Worm (Caenorhabditis elegans) whole organism, L2 larva: ENCODE measurements around the gene C10G8.4.

Experiments
- blmp-1 ChIP-seq: sonication (generic microtip); optimal IDR thresholded peaks from 2 replicates; lab custom pipeline; 2017; ENCODE audit warnings: missing genetic modification characterization, mild to moderate bottlenecking, missing compliant biosample characterization, antibody characterized with exemption, moderate library complexity; ENCODE audit not compliant: insufficient read depth
- mab-5 ChIP-seq: fragments of 150-350 bp; optimal IDR thresholded peaks from 2 replicates; lab custom pipeline; 2014; ENCODE audit warnings: missing biosample characterization, missing genetic modification characterization
- mdl-1 ChIP-seq, 2 experiments: fragments of 150-350 bp in 1 of 2; sonication (generic microtip) in 1 of 2; optimal IDR thresholded peaks; 2 replicates each; lab custom pipeline; 2017; ENCODE audit warnings: missing biosample characterization in 2 of 2, missing genetic modification characterization in 2 of 2
- nhr-10 ChIP-seq: sonication (generic microtip); optimal IDR thresholded peaks from 2 replicates; lab custom pipeline; 2017; ENCODE audit warnings: missing biosample characterization, missing genetic modification characterization
- nhr-11 ChIP-seq: fragments of 150-350 bp; optimal IDR thresholded peaks from 2 replicates; lab custom pipeline; 2014; ENCODE audit warnings: missing biosample characterization, missing genetic modification characterization
- nhr-237 ChIP-seq: fragments of 150-350 bp; optimal IDR thresholded peaks from 2 replicates; lab custom pipeline; 2014; ENCODE audit warnings: missing biosample characterization, missing genetic modification characterization
- snpc-4 ChIP-seq: fragments of 150-350 bp; optimal IDR thresholded peaks from 2 replicates; lab custom pipeline; 2014; ENCODE audit warnings: missing biosample characterization, missing genetic modification characterization
- unc-55 ChIP-seq: fragments of 150-350 bp; sonication (generic microtip); optimal IDR thresholded peaks from 3 replicates; lab custom pipeline; 2014; ENCODE audit warnings: missing biosample characterization, missing genetic modification reagents, missing genetic modification characterization
- ztf-1 ChIP-seq: fragments of 200-800 bp; sonication (Bioruptor generic); conservative IDR thresholded peaks from 2 replicates; pipeline ENCODE4 v1.3.6; 2022; ENCODE audit warnings: missing genetic modification characterization, missing compliant biosample characterization

- TF ChIP-seq snpc-4 (tag; lab: Kevin White, UChicago) (no peak), mab-5 (tag; lab: Kevin White, UChicago) (no peak), nhr-237 (tag; lab: Kevin White, UChicago) (no peak), unc-55 (GFP tag; lab: Kevin White, UChicago) (no peak), blmp-1 (tag; lab: Kevin White, UChicago) (no peak), nhr-11 (tag; lab: Kevin White, UChicago) (no peak), nhr-10 (tag; lab: Kevin White, UChicago) (no peak), mdl-1 (tag; optimal IDR thresholded peaks at IDR 0.05; lab: Kevin White, UChicago) (no peak), ztf-1 (GFP tag; lab: Robert Waterston, UW) (no peak)
Measured at ce11 chrV:5311635-5312034, at the start of gene C10G8.4.
